Worm (Caenorhabditis elegans) whole organism, late embryonic: ENCODE data around the gene lgc-18.

Source experiments
- ceh-18 ChIP-seq: sonication (generic microtip); optimal IDR thresholded peaks from 2 replicates; lab custom pipeline; 2016; ENCODE audit warnings: missing genetic modification characterization, missing compliant biosample characterization
- ceh-34 ChIP-seq: sonication (generic microtip); optimal IDR thresholded peaks from 2 replicates; lab custom pipeline; 2016; ENCODE audit warnings: mild to moderate bottlenecking, missing genetic modification characterization, missing compliant biosample characterization
- ceh-9 ChIP-seq: sonication (generic microtip); optimal IDR thresholded peaks from 2 replicates; lab custom pipeline; 2016; ENCODE audit warnings: mild to moderate bottlenecking, missing genetic modification characterization, inconsistent platforms, missing compliant biosample characterization
- pha-4 ChIP-seq: fragments of 150-350 bp; optimal IDR thresholded peaks from 2 replicates; lab custom pipeline; 2018; ENCODE audit warnings: missing biosample characterization, missing genetic modification reagents, missing genetic modification characterization

- TF ChIP-seq pha-4 (tag; lab: Kevin White, UChicago) = no peak
- no peak for TF ChIP-seq ceh-18 (tag; lab: Kevin White, UChicago)
- TF ChIP-seq ceh-9 (tag; lab: Kevin White, UChicago) = no peak
- TF ChIP-seq ceh-34 (tag; lab: Kevin White, UChicago) = no peak
These were observed 11.4 kb upstream of the lgc-18 start, which contains the start of gene lgc-15 for ce11 chrX:12114024-12114423.
